Fruit fly (Drosophila melanogaster): Measurements from ENCODE around the gene CG6527.
A peak's percentile ranks its signal among the peaks of the same experiment; 100 is the strongest.

Gene CG6527

DNA sequence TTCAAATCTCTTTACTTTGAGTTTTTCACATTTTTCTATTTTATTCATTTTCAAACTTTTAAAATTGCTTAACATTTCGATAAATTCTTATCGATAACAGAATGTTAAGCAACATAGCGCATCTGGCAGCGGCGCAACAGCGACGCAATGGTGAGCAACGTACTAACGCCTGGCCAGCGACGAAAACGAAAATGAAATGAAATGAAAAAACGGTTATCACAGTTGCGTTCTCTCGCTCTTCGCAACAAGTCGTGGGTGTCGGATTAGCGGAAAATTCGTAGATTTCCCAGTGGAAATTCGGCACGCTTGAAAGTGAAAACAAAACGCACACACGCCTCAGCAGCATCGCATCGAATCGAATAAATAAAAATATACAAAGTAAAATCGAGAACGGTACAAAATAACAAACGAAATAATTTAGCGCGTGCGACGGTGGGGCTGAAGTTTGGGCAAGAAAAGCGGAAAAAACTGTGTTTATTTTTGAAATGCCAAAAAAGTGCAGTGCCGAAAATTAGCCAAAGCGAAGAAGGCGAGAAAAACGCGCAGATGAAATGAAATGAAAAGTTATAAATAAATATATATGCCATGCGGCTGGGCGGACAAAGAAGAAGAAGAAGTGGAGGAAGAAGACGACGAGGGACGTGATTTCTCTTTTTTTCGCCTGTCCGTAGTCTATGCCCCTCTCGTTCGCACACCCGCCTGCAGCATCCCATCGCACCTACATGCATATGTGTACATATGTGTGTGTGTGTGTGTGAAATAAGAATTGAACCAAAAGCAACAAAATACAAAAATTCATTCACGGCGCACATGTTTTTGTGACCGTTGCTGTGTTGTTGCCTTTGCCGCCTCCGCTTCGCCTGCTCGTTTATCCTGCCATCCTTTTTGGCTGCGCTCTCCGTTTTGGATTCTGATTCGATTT lies 42.8 kb downstream of the CG6527 start:
- TF ChIP-seq fd59A (GFP tag; optimal IDR thresholded peaks at IDR 0.05) = no peak
- no peak for TF ChIP-seq dac (GFP tag; optimal IDR thresholded peaks at IDR 0.05)
- TF ChIP-seq Hr39 (GFP tag; optimal IDR thresholded peaks at IDR 0.05) = no peak
- no peak; the same call in 1 of the 2 replicates for TF ChIP-seq CG11294 (GFP tag; IDR thresholded peaks at IDR 0.05)
- TF ChIP-seq CG6163 (GFP tag; IDR thresholded peaks at IDR 0.05) = peak; percentile 75
- TF ChIP-seq Blimp-1 (GFP tag; optimal IDR thresholded peaks at IDR 0.05) = peak; percentile 91
- peak; percentile 11 for TF ChIP-seq CG6854 (GFP tag; optimal IDR thresholded peaks at IDR 0.05)
- no peak for TF ChIP-seq CG8119 (GFP tag; IDR thresholded peaks at IDR 0.05)
- no peak for TF ChIP-seq achi (GFP tag; optimal IDR thresholded peaks at IDR 0.05)
- no peak for TF ChIP-seq vri (GFP tag; optimal IDR thresholded peaks at IDR 0.05)
- TF ChIP-seq Lpt (GFP tag; optimal IDR thresholded peaks at IDR 0.05) = no peak
- TF ChIP-seq CG6792 (GFP tag; optimal IDR thresholded peaks at IDR 0.05) = no peak
- TF ChIP-seq Met (GFP tag; optimal IDR thresholded peaks at IDR 0.05) = no peak
- TF ChIP-seq CG16779 (tag; optimal IDR thresholded peaks at IDR 0.05) = peak; percentile 23
- TF ChIP-seq CG10631 (GFP tag; optimal IDR thresholded peaks at IDR 0.05) = no peak
- TF ChIP-seq CG6276 (GFP tag; optimal IDR thresholded peaks at IDR 0.05) = no peak
- TF ChIP-seq CG31627 (GFP tag; optimal IDR thresholded peaks at IDR 0.05) = no peak
- peak in 1 of 2 experiments; percentile 17 for TF ChIP-seq ss (GFP tag; optimal IDR thresholded peaks at IDR 0.05)
- TF ChIP-seq CG10669 (GFP tag; optimal IDR thresholded peaks at IDR 0.05) = no peak
- no peak for TF ChIP-seq CG6808 (GFP tag; optimal IDR thresholded peaks at IDR 0.05)
- TF ChIP-seq acj6 (GFP tag; optimal IDR thresholded peaks at IDR 0.05) = no peak
- TF ChIP-seq CG11902 (GFP tag; optimal IDR thresholded peaks at IDR 0.05) = no peak
- no peak for TF ChIP-seq Hr38 (GFP tag; optimal IDR thresholded peaks at IDR 0.05)
- peak; percentile 11 for TF ChIP-seq Ets96B (tag; optimal IDR thresholded peaks at IDR 0.05)
- peak; percentile 71 for TF ChIP-seq Eip78C (GFP tag)
- TF ChIP-seq CG34406 (GFP tag; optimal IDR thresholded peaks at IDR 0.05) = no peak
- peak; percentile 19 for TF ChIP-seq Sox102F (GFP tag; optimal IDR thresholded peaks at IDR 0.05)
- no peak for TF ChIP-seq pdm3 (GFP tag; optimal IDR thresholded peaks at IDR 0.05)
- no peak for TF ChIP-seq Sox15 (GFP tag; optimal IDR thresholded peaks at IDR 0.05)
- TF ChIP-seq Eip75B (GFP tag; optimal IDR thresholded peaks at IDR 0.05) = no peak
- no peak for TF ChIP-seq Ets21C (GFP tag; optimal IDR thresholded peaks at IDR 0.05)
- TF ChIP-seq CG32006 (GFP tag; optimal IDR thresholded peaks at IDR 0.05) = peak; percentile 20
- TF ChIP-seq Gug (GFP tag; IDR thresholded peaks at IDR 0.05) = no peak
- no peak for TF ChIP-seq esn (GFP tag; optimal IDR thresholded peaks at IDR 0.05)
- no peak for TF ChIP-seq spab (GFP tag; optimal IDR thresholded peaks at IDR 0.05)
- no peak for TF ChIP-seq CG8319 (GFP tag; optimal IDR thresholded peaks at IDR 0.05)
- TF ChIP-seq fd85E (GFP tag; optimal IDR thresholded peaks at IDR 0.05) = no peak
- no peak for TF ChIP-seq CG8632 (GFP tag; optimal IDR thresholded peaks at IDR 0.05)
- TF ChIP-seq OdsH (GFP tag; optimal IDR thresholded peaks at IDR 0.05) = no peak
- TF ChIP-seq Sox14 (GFP tag; optimal IDR thresholded peaks at IDR 0.05) = no peak
- peak; percentile 76 for TF ChIP-seq svp (GFP tag)
- peak; percentile 43 for TF ChIP-seq CG1621 (tag; optimal IDR thresholded peaks at IDR 0.05)
- no peak for TF ChIP-seq cyc (GFP tag; optimal IDR thresholded peaks at IDR 0.05)
- no peak for TF ChIP-seq CG7368 (GFP tag; optimal IDR thresholded peaks at IDR 0.05)
- TF ChIP-seq lz (GFP tag; optimal IDR thresholded peaks at IDR 0.05) = no peak
- peak; percentile 64 for TF ChIP-seq eg (GFP tag; IDR thresholded peaks at IDR 0.05)
- TF ChIP-seq CG11762 (GFP tag; optimal IDR thresholded peaks at IDR 0.05; ENCODE audit: insufficient read depth) = no peak
- TF ChIP-seq salr (GFP tag; optimal IDR thresholded peaks at IDR 0.05) = no peak
- peak; percentile 28 for TF ChIP-seq CG3919 (GFP tag; optimal IDR thresholded peaks at IDR 0.05)
- TF ChIP-seq CG3032 (tag; optimal IDR thresholded peaks at IDR 0.05) = no peak
- TF ChIP-seq Smox (GFP tag; optimal IDR thresholded peaks at IDR 0.05) = no peak

Data from whole organism, prepupa.